Worm (Caenorhabditis elegans) whole organism, early embryonic: ENCODE results near the gene T01G5.6.
"Not testable (repeated sequence)": the region's sequence is repeated elsewhere in the genome, so short reads cannot be mapped to it uniquely, and the experiment has no call there.

Experiments used
- B0310.2 ChIP-seq: sonication (generic microtip); optimal IDR thresholded peaks from 2 replicates; lab custom pipeline; 2016; ENCODE audit warnings: mild to moderate bottlenecking, missing genetic modification characterization, missing compliant biosample characterization
- F13C5.2 ChIP-seq: sonication (generic microtip); optimal IDR thresholded peaks from 2 replicates; lab custom pipeline; 2017; ENCODE audit warnings: mild to moderate bottlenecking, missing genetic modification characterization, inconsistent platforms, missing compliant biosample characterization
- aly-1 ChIP-seq: sonication (generic microtip); optimal IDR thresholded peaks from 2 replicates; lab custom pipeline; 2016; ENCODE audit warnings: missing genetic modification characterization, missing compliant biosample characterization
- ama-1 ChIP-seq: fragments of 150-350 bp; optimal IDR thresholded peaks from 2 replicates; lab custom pipeline; 2014
- ceh-13 ChIP-seq: fragments of 200-800 bp; sonication (Bioruptor generic); optimal IDR thresholded peaks from 2 replicates; lab custom pipeline; 2018; ENCODE audit warnings: mild to moderate bottlenecking, missing genetic modification characterization, missing compliant biosample characterization
- ceh-36 ChIP-seq: sonication (generic microtip); optimal IDR thresholded peaks from 2 replicates; lab custom pipeline; 2016; ENCODE audit warnings: missing genetic modification characterization, inconsistent platforms, missing compliant biosample characterization
- ets-7 ChIP-seq: sonication (generic microtip); optimal IDR thresholded peaks from 2 replicates; lab custom pipeline; 2016; ENCODE audit warnings: missing genotype, missing genetic modification characterization, missing compliant biosample characterization
- flt-1 ChIP-seq: fragments of 200-800 bp; sonication (Bioruptor generic); IDR thresholded peaks from 2 replicates; pipeline ENCODE4 v1.3.6; 2022; ENCODE audit warnings: missing genetic modification characterization, missing compliant biosample characterization
- hmbx-1 ChIP-seq: sonication (generic microtip); optimal IDR thresholded peaks from 2 replicates; lab custom pipeline; 2016; ENCODE audit warnings: mild to moderate bottlenecking, missing genetic modification characterization, missing compliant biosample characterization
- hmg-4 ChIP-seq: fragments of 200-800 bp; sonication (Bioruptor generic); optimal IDR thresholded peaks from 2 replicates; lab custom pipeline; 2018; ENCODE audit warnings: mild to moderate bottlenecking, missing genetic modification characterization, missing compliant biosample characterization
- hnd-1 ChIP-seq: sonication (generic microtip); optimal IDR thresholded peaks from 2 replicates; lab custom pipeline; 2016; ENCODE audit warnings: missing genetic modification characterization, missing compliant biosample characterization
- pes-1 ChIP-seq: fragments of 200-800 bp; sonication (Bioruptor generic); IDR thresholded peaks from 2 replicates; pipeline ENCODE4 v1.3.6; 2022; ENCODE audit warnings: missing genetic modification reagents, missing genetic modification characterization, missing compliant biosample characterization
- scrt-1 ChIP-seq: fragments of 200-800 bp; sonication (Bioruptor generic); IDR thresholded peaks from 2 replicates; pipeline ENCODE4 v1.3.6; 2022; ENCODE audit warnings: missing genetic modification characterization, missing compliant biosample characterization
- sea-1 ChIP-seq: fragments of 200-800 bp; sonication (Bioruptor generic); conservative IDR thresholded peaks from 2 replicates; pipeline ENCODE4 v1.3.6; 2022; ENCODE audit warnings: missing genetic modification characterization, missing compliant biosample characterization
- tbx-11 ChIP-seq: fragments of 200-800 bp; sonication (Bioruptor generic); IDR thresholded peaks from 2 replicates; pipeline ENCODE4 v1.3.6; 2022; ENCODE audit warnings: missing genetic modification characterization, missing compliant biosample characterization
- tbx-37 ChIP-seq: fragments of 200-800 bp; sonication (Bioruptor generic); conservative IDR thresholded peaks from 2 replicates; pipeline ENCODE4 v1.3.6; 2022; ENCODE audit warnings: missing genetic modification reagents, missing genetic modification characterization, missing compliant biosample characterization
- tra-4 ChIP-seq: sonication (generic microtip); optimal IDR thresholded peaks from 2 replicates; lab custom pipeline; 2017; ENCODE audit warnings: missing genetic modification characterization, missing compliant biosample characterization

T01G5.6 gene

ce11 chrV:15111660-15112059 is 2.2 kb downstream of the T01G5.6 start, which contains the start of gene T01G5.7:
Gene T01G5.7 (plus strand): TSS chrV:15111960.
- TF ChIP-seq B0310.2 (tag; lab: Kevin White, UChicago) (no peak), sea-1 (no peak), tbx-37 (GFP tag; lab: Robert Waterston, UW) (no peak), scrt-1 (GFP tag; lab: Robert Waterston, UW) (no peak), hmg-4 (no peak), hnd-1 (tag; lab: Kevin White, UChicago) (no peak), flt-1 (GFP tag; lab: Robert Waterston, UW) (no peak), tbx-11 (GFP tag; lab: Robert Waterston, UW) (no peak), hmbx-1 (no peak), tra-4 (tag; lab: Kevin White, UChicago) (no peak), F13C5.2 (tag; lab: Kevin White, UChicago) (no peak), ama-1 (lab: Kevin White, UChicago) (no peak), ceh-36 (tag; lab: Kevin White, UChicago) (no peak), ceh-13 (no peak)

ce11 chrV:15109260-15109659 is 4.6 kb downstream of the T01G5.6 start, which contains the start of gene Y75B12A.2:
Gene Y75B12A.2 (plus strand): TSS chrV:15109560.
- TF ChIP-seq hmg-4 = no peak
- no peak for TF ChIP-seq ceh-13
- TF ChIP-seq hmbx-1 = no peak
- TF ChIP-seq F13C5.2 (tag; lab: Kevin White, UChicago) = no peak
- TF ChIP-seq aly-1 (tag; lab: Kevin White, UChicago) = no peak

ce11 chrV:15105893-15106598 is 7.8 kb downstream of the T01G5.6 start, which contains the start of gene C01G10.14:
Gene C01G10.14 (minus strand): TSS chrV:15105943.
- TF ChIP-seq pes-1; ceh-13; scrt-1 (GFP tag; lab: Robert Waterston, UW): not testable (repeated sequence)

DNA sequence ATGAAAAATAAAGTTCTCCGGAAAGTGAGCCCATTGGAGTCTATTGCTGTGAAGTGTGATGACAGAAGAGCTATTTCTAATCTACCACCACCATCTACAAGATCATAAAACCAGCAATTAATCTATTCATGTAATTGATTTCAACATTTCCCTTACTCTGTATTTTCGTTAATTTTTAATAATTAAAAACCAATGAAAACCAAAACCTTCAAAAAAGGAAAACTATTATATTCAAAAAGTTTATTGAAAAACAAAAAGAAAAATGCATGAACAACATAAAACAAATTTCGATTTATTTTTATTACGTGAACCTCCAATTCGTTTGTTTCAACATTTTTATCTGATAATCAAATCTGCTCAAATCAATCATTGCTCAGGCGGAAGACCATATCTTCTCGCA is 14.4 kb downstream of the T01G5.6 start, which contains the start of gene C01G10.1:
Gene C01G10.1, plus strand, starts transcription at position 301 of the 400 bp plus-strand sequence.
- no peak for TF ChIP-seq hmbx-1
- no peak for TF ChIP-seq F13C5.2 (tag; lab: Kevin White, UChicago)
- TF ChIP-seq flt-1 (GFP tag; lab: Robert Waterston, UW) = no peak
- TF ChIP-seq hmg-4 = no peak
- TF ChIP-seq ets-7 (tag; lab: Kevin White, UChicago) = no peak
- TF ChIP-seq ama-1 (lab: Kevin White, UChicago) = no peak
- TF ChIP-seq scrt-1 (GFP tag; lab: Robert Waterston, UW) = no peak
- no peak for TF ChIP-seq tra-4 (tag; lab: Kevin White, UChicago)
- no peak for TF ChIP-seq tbx-37 (GFP tag; lab: Robert Waterston, UW)
- TF ChIP-seq ceh-13 = no peak
- no peak for TF ChIP-seq ceh-36 (tag; lab: Kevin White, UChicago)
- no peak for TF ChIP-seq pes-1
- TF ChIP-seq aly-1 (tag; lab: Kevin White, UChicago) = no peak
- TF ChIP-seq B0310.2 (tag; lab: Kevin White, UChicago) = no peak
- no peak for TF ChIP-seq tbx-11 (GFP tag; lab: Robert Waterston, UW)
- no peak for TF ChIP-seq sea-1
- no peak for TF ChIP-seq hnd-1 (tag; lab: Kevin White, UChicago)

- TF ChIP-seq tbx-37 (GFP tag; lab: Robert Waterston, UW) (no peak), pes-1 (no peak), hmg-4 (no peak), flt-1 (GFP tag; lab: Robert Waterston, UW) (no peak), ama-1 (lab: Kevin White, UChicago) (no peak), ceh-13 (no peak)
Observed at ce11 chrV:15094749-15095148, 19.1 kb downstream of the T01G5.6 start, which contains the start of gene srx-78. Gene srx-78 (plus strand): TSS chrV:15095049.

ce11 chrV:15092666-15093065 is 21.2 kb downstream of the T01G5.6 start, which contains the start of gene txt-12:
Gene txt-12 (plus strand): TSS chrV:15092966.
- TF ChIP-seq B0310.2 (tag; lab: Kevin White, UChicago) = no peak
- no peak for TF ChIP-seq flt-1 (GFP tag; lab: Robert Waterston, UW)
- TF ChIP-seq pes-1 = no peak
- TF ChIP-seq ceh-36 (tag; lab: Kevin White, UChicago) = no peak
- TF ChIP-seq tbx-37 (GFP tag; lab: Robert Waterston, UW) = no peak
- TF ChIP-seq hmbx-1 = no peak
- no peak for TF ChIP-seq sea-1
- no peak for TF ChIP-seq scrt-1 (GFP tag; lab: Robert Waterston, UW)

ce11 chrV:15090457-15090856 is 23.4 kb downstream of the T01G5.6 start, which contains the start of gene C01G10.17:
Gene C01G10.17 (plus strand): TSS chrV:15090757.
- TF ChIP-seq flt-1 (GFP tag; lab: Robert Waterston, UW) (no peak), hnd-1 (tag; lab: Kevin White, UChicago) (no peak), F13C5.2 (tag; lab: Kevin White, UChicago) (no peak), scrt-1 (GFP tag; lab: Robert Waterston, UW) (no peak), tbx-37 (GFP tag; lab: Robert Waterston, UW) (no peak), ama-1 (lab: Kevin White, UChicago) (no peak), ceh-36 (tag; lab: Kevin White, UChicago) (no peak), pes-1 (no peak), aly-1 (tag; lab: Kevin White, UChicago) (no peak), tbx-11 (GFP tag; lab: Robert Waterston, UW) (no peak), ets-7 (tag; lab: Kevin White, UChicago) (no peak), ceh-13 (no peak), hmg-4 (no peak), hmbx-1 (no peak), sea-1 (no peak), tra-4 (tag; lab: Kevin White, UChicago) (no peak), B0310.2 (tag; lab: Kevin White, UChicago) (no peak)
